Worm (Caenorhabditis elegans) whole organism, midembryonic: ENCODE results near the gene str-221.

ENCODE experiments used
- T22C8.4 ChIP-seq: fragments of 200-800 bp; sonication (Bioruptor generic); IDR thresholded peaks from 2 replicates; pipeline ENCODE4 v1.3.6; 2022; ENCODE audit warnings: missing genetic modification characterization, missing compliant biosample characterization
- flt-1 ChIP-seq: fragments of 200-800 bp; sonication (Bioruptor generic); IDR thresholded peaks from 2 replicates; pipeline ENCODE4 v1.3.6; 2022; ENCODE audit warnings: missing genetic modification characterization, missing compliant biosample characterization
- klf-2 ChIP-seq: fragments of 200-800 bp; sonication (Bioruptor generic); conservative IDR thresholded peaks from 2 replicates; pipeline ENCODE4 v1.3.6; 2022; ENCODE audit warnings: missing genetic modification reagents, missing genetic modification characterization, missing compliant biosample characterization
- med-1 ChIP-seq: sonication (generic microtip); optimal IDR thresholded peaks from 2 replicates; lab custom pipeline; 2017; ENCODE audit warnings: missing genetic modification characterization, mild to moderate bottlenecking, missing compliant biosample characterization, antibody characterized with exemption, missing genetic modification reagents; ENCODE audit not compliant: insufficient read depth
- ref-1 ChIP-seq: fragments of 200-800 bp; sonication (Bioruptor generic); conservative IDR thresholded peaks from 2 replicates; pipeline ENCODE4 v1.3.6; 2022; ENCODE audit warnings: missing genetic modification reagents, missing genetic modification characterization, missing compliant biosample characterization
- tab-1 ChIP-seq: fragments of 200-800 bp; sonication (Bioruptor generic); IDR thresholded peaks from 2 replicates; pipeline ENCODE4 v1.3.6; 2022; ENCODE audit warnings: missing genetic modification characterization, missing compliant biosample characterization
- ztf-23 ChIP-seq: fragments of 200-800 bp; sonication (Bioruptor generic); IDR thresholded peaks from 2 replicates; pipeline ENCODE4 v1.3.6; 2022; ENCODE audit warnings: missing genetic modification reagents, missing genetic modification characterization, missing compliant biosample characterization
- ztf-29 ChIP-seq: fragments of 200-800 bp; sonication (Bioruptor generic); IDR thresholded peaks from 2 replicates; pipeline ENCODE4 v1.3.6; 2022; ENCODE audit warnings: missing genetic modification reagents, missing genetic modification characterization, missing compliant biosample characterization

- TF ChIP-seq med-1 (no peak), ztf-23 (GFP tag; lab: Robert Waterston, UW) (no peak), ref-1 (no peak), T22C8.4 (GFP tag; lab: Robert Waterston, UW) (no peak), klf-2 (no peak), flt-1 (GFP tag; lab: Robert Waterston, UW) (no peak), tab-1 (GFP tag; lab: Robert Waterston, UW) (no peak), ztf-29 (no peak)
These were observed 39.5 kb upstream of the str-221 start, which contains the start of gene F16B4.2 for ce11 chrV:1600561-1601088.
